Fruit fly (Drosophila melanogaster) whole organism, embryonic: Measurements from ENCODE around the gene CG1847.

Source experiments
- Bgb ChIP-seq: fragments of 200-800 bp; sonication (Bioruptor generic); IDR thresholded peaks from 2 replicates; pipeline ENCODE4 v1.3.6; 2022; ENCODE audit warnings: missing biosample characterization, missing genetic modification characterization; ENCODE audit not compliant: partially characterized antibody
- Blimp-1 ChIP-seq: fragments of 200-800 bp; sonication (Bioruptor generic); optimal IDR thresholded peaks from 3 replicates; lab custom pipeline; 2018; ENCODE audit warnings: missing biosample characterization, missing genetic modification characterization, mild to moderate bottlenecking, moderate library complexity, missing genetic modification reagents
- CG32767 ChIP-seq: fragments of 200-800 bp; sonication (Bioruptor generic); IDR thresholded peaks from 2 replicates; pipeline ENCODE4 v1.3.6; 2022; ENCODE audit warnings: missing biosample characterization, missing genetic modification characterization
- Hr78 ChIP-seq, 2 experiments: fragments of 200-800 bp in 1 of 2; fragments of >200 bp in 1 of 2; sonication (Bioruptor generic) in 1 of 2; optimal IDR thresholded peaks; 2 replicates each; lab custom pipeline; 2017 to 2019; ENCODE audit warnings: missing biosample characterization in 2 of 2, missing genetic modification characterization in 2 of 2, mild to moderate bottlenecking in 1 of 2, moderate library complexity in 1 of 2
- NFAT ChIP-seq: fragments of 200-800 bp; sonication (Bioruptor generic); IDR thresholded peaks from 2 replicates; pipeline ENCODE4 v1.3.6; 2022; ENCODE audit warnings: missing biosample characterization, missing genetic modification characterization
- h ChIP-seq: fragments of >200 bp; optimal IDR thresholded peaks from 2 replicates; lab custom pipeline; 2017
- insv ChIP-seq, 2 experiments: fragments of 200-800 bp; sonication (Bioruptor generic); optimal IDR thresholded peaks; 3 replicates each; lab custom pipeline; 2016 to 2018; ENCODE audit warnings: missing biosample characterization in 2 of 2, missing genetic modification characterization in 2 of 2
- usp ChIP-seq: fragments of >200 bp; optimal IDR thresholded peaks from 2 replicates; lab custom pipeline; 2017; ENCODE audit warnings: missing biosample characterization, missing genetic modification characterization

DNA sequence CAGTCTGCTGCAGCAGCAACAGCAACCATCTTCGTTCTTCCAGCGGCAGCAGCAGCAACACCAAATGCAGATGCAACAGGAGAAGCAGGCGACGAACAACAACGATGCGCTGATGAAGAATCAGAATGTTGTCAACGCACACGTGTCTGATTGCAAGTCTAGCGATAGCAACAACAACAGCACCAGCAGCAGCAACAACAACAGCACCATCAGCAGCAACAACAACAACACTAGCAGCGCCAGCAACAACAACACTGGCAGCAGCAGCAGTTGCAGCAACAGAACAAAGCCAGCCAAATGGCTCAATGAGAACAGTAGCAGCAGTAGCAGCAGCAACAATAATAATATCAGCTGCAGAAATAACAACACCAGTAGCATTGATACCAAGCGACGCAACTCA is 26.2 kb downstream of the CG1847 start:
- TF ChIP-seq Hr78 (GFP tag; optimal IDR thresholded peaks at IDR 0.05; lab: Kevin White, UChicago) = no peak
- TF ChIP-seq insv (GFP tag; optimal IDR thresholded peaks at IDR 0.05; lab: Kevin White, UChicago) = no peak
- TF ChIP-seq Bgb = no peak
- TF ChIP-seq NFAT (GFP tag; lab: Robert Waterston, UW) = no peak
- no peak for TF ChIP-seq CG32767 (GFP tag; lab: Robert Waterston, UW)
- TF ChIP-seq h (lab: Kevin White, UChicago) = no peak
- TF ChIP-seq Blimp-1 = no peak
- no peak for TF ChIP-seq usp (GFP tag; lab: Kevin White, UChicago)
